Worm (Caenorhabditis elegans) whole organism, young adult: ENCODE data around the gene R05G9.5.

Source experiments
- B0019.2 ChIP-seq: fragments of 200-800 bp; sonication (Bioruptor generic); conservative IDR thresholded peaks from 2 replicates; pipeline ENCODE4 v1.3.6; 2022; ENCODE audit warnings: missing genetic modification reagents, missing genetic modification characterization, missing compliant biosample characterization
- B0035.1 ChIP-seq: sonication (generic microtip); optimal IDR thresholded peaks from 2 replicates; lab custom pipeline; 2016; ENCODE audit warnings: missing genetic modification characterization, mild to moderate bottlenecking, missing compliant biosample characterization, missing genotype, missing genetic modification reagents
- C17E4.6 ChIP-seq: fragments of 200-800 bp; sonication (Bioruptor generic); IDR thresholded peaks from 2 replicates; pipeline ENCODE4 v1.3.6; 2022; ENCODE audit warnings: missing genetic modification reagents, missing genetic modification characterization, missing compliant biosample characterization
- D2030.7 ChIP-seq: fragments of 200-800 bp; sonication (Bioruptor generic); IDR thresholded peaks from 2 replicates; pipeline ENCODE4 v1.3.6; 2022; ENCODE audit warnings: missing genetic modification reagents, missing genetic modification characterization, missing compliant biosample characterization
- F33H1.4 ChIP-seq: fragments of 200-800 bp; sonication (Bioruptor generic); IDR thresholded peaks from 2 replicates; pipeline ENCODE4 v1.3.6; 2022; ENCODE audit warnings: missing genetic modification reagents, missing genetic modification characterization, missing compliant biosample characterization
- F37B4.10 ChIP-seq: fragments of 200-800 bp; sonication (Bioruptor generic); IDR thresholded peaks from 2 replicates; pipeline ENCODE4 v1.3.6; 2022; ENCODE audit warnings: missing genetic modification characterization, missing compliant biosample characterization
- F52B5.7 ChIP-seq: sonication (generic microtip); optimal IDR thresholded peaks from 2 replicates; lab custom pipeline; 2016; ENCODE audit warnings: mild to moderate bottlenecking, missing genetic modification characterization, missing compliant biosample characterization
- Y53G8AR.9 ChIP-seq: fragments of 200-800 bp; sonication (Bioruptor generic); conservative IDR thresholded peaks from 2 replicates; pipeline ENCODE4 v1.3.6; 2022; ENCODE audit warnings: missing genetic modification reagents, missing genetic modification characterization, missing compliant biosample characterization
- Y79H2A.3 ChIP-seq: fragments of 200-800 bp; sonication (Bioruptor generic); conservative IDR thresholded peaks from 2 replicates; pipeline ENCODE4 v1.3.6; 2022; ENCODE audit warnings: missing genetic modification reagents, missing genetic modification characterization, missing compliant biosample characterization
- akir-1 ChIP-seq: fragments of 200-800 bp; sonication (Bioruptor generic); optimal IDR thresholded peaks from 2 replicates; lab custom pipeline; 2018; ENCODE audit warnings: mild to moderate bottlenecking, missing genetic modification characterization, moderate library complexity, missing compliant biosample characterization
- ama-1 ChIP-seq, 3 experiments: fragments of 150-350 bp in 1 of 3; sonication (generic microtip) in 2 of 3; optimal IDR thresholded peaks; 2 replicates each; lab custom pipeline; 2014 to 2018; ENCODE audit warnings: missing biosample characterization in 2 of 3, missing genetic modification characterization in 2 of 3, missing genetic modification reagents in 2 of 3
- attf-5 ChIP-seq: fragments of 200-800 bp; sonication (Bioruptor generic); optimal IDR thresholded peaks from 2 replicates; lab custom pipeline; 2018; ENCODE audit warnings: mild to moderate bottlenecking, missing genetic modification characterization, missing compliant biosample characterization
- cebp-1 ChIP-seq, 2 experiments: fragments of 200-800 bp in 1 of 2; sonication (Bioruptor generic) in 1 of 2; sonication (generic microtip) in 1 of 2; IDR thresholded peaks in 1 of 2; optimal IDR thresholded peaks in 1 of 2; 2 replicates each; pipeline versions ENCODE4 v1.3.6 to Lab custom; 2017 to 2022; ENCODE audit warnings: missing compliant biosample characterization in 2 of 2, missing genetic modification characterization in 2 of 2, mild to moderate bottlenecking in 1 of 2, missing genetic modification reagents in 1 of 2, moderate library complexity in 1 of 2
- ceh-100 ChIP-seq: fragments of 200-800 bp; sonication (Bioruptor generic); IDR thresholded peaks from 2 replicates; pipeline ENCODE4 v1.3.6; 2022; ENCODE audit warnings: missing genetic modification reagents, missing genetic modification characterization, missing compliant biosample characterization
- ceh-40 ChIP-seq: fragments of 200-800 bp; sonication (Bioruptor generic); IDR thresholded peaks from 2 replicates; pipeline ENCODE4 v1.3.6; 2022; ENCODE audit warnings: missing genetic modification characterization, missing compliant biosample characterization
- die-1 ChIP-seq: sonication (generic microtip); optimal IDR thresholded peaks from 2 replicates; lab custom pipeline; 2016; ENCODE audit warnings: missing genotype, mild to moderate bottlenecking, missing genetic modification characterization, missing compliant biosample characterization
- ekl-4 ChIP-seq: fragments of 200-800 bp; sonication (Bioruptor generic); IDR thresholded peaks from 2 replicates; pipeline ENCODE4 v1.3.6; 2022; ENCODE audit warnings: missing genetic modification reagents, missing genetic modification characterization, missing compliant biosample characterization
- hmg-1.2 ChIP-seq: fragments of 200-800 bp; sonication (Bioruptor generic); IDR thresholded peaks from 2 replicates; pipeline ENCODE4 v1.3.6; 2022; ENCODE audit warnings: missing genetic modification reagents, missing genetic modification characterization, missing compliant biosample characterization
- hmg-20 ChIP-seq: fragments of 200-800 bp; sonication (Bioruptor generic); IDR thresholded peaks from 2 replicates; pipeline ENCODE4 v1.3.6; 2022; ENCODE audit warnings: missing genetic modification reagents, missing genetic modification characterization, missing compliant biosample characterization
- let-526 ChIP-seq: fragments of 200-800 bp; sonication (Bioruptor generic); IDR thresholded peaks from 2 replicates; pipeline ENCODE4 v1.3.6; 2022; ENCODE audit warnings: missing genetic modification reagents, missing genetic modification characterization, missing compliant biosample characterization
- lin-54 ChIP-seq: fragments of 200-800 bp; sonication (Bioruptor generic); optimal IDR thresholded peaks from 2 replicates; lab custom pipeline; 2018; ENCODE audit warnings: mild to moderate bottlenecking, missing genetic modification characterization, missing compliant biosample characterization
- lir-1 ChIP-seq: fragments of 200-800 bp; sonication (Bioruptor generic); conservative IDR thresholded peaks from 2 replicates; pipeline ENCODE4 v1.3.6; 2022; ENCODE audit warnings: missing genetic modification reagents, missing genetic modification characterization, missing compliant biosample characterization
- lsl-1 ChIP-seq: fragments of 200-800 bp; sonication (Bioruptor generic); optimal IDR thresholded peaks from 2 replicates; lab custom pipeline; 2018; ENCODE audit warnings: mild to moderate bottlenecking, missing genetic modification characterization, moderate library complexity, missing compliant biosample characterization
- madf-3 ChIP-seq: fragments of 200-800 bp; sonication (Bioruptor generic); IDR thresholded peaks from 2 replicates; pipeline ENCODE4 v1.3.6; 2022; ENCODE audit warnings: missing genetic modification reagents, missing genetic modification characterization, missing compliant biosample characterization
- madf-6 ChIP-seq: fragments of 200-800 bp; sonication (Bioruptor generic); IDR thresholded peaks from 2 replicates; pipeline ENCODE4 v1.3.6; 2022; ENCODE audit warnings: missing genetic modification reagents, missing genetic modification characterization, missing compliant biosample characterization
- mes-4 ChIP-seq: sonication (generic microtip); optimal IDR thresholded peaks from 2 replicates; lab custom pipeline; 2016; ENCODE audit warnings: missing genotype, missing genetic modification characterization, missing compliant biosample characterization
- nfya-2 ChIP-seq: fragments of 200-800 bp; sonication (Bioruptor generic); IDR thresholded peaks from 2 replicates; pipeline ENCODE4 v1.3.6; 2022; ENCODE audit warnings: missing genetic modification reagents, missing genetic modification characterization, missing compliant biosample characterization
- nfyb-1 ChIP-seq: fragments of 200-800 bp; sonication (Bioruptor generic); IDR thresholded peaks from 2 replicates; pipeline ENCODE4 v1.3.6; 2022; ENCODE audit warnings: missing genetic modification reagents, missing genetic modification characterization, missing compliant biosample characterization
- nhr-179 ChIP-seq: sonication (generic microtip); optimal IDR thresholded peaks from 2 replicates; lab custom pipeline; 2016; ENCODE audit warnings: mild to moderate bottlenecking, missing genetic modification characterization, missing compliant biosample characterization
- nhr-27 ChIP-seq: fragments of 200-800 bp; sonication (Bioruptor generic); optimal IDR thresholded peaks from 2 replicates; lab custom pipeline; 2018; ENCODE audit warnings: mild to moderate bottlenecking, missing genetic modification characterization, moderate library complexity, missing compliant biosample characterization
- nhr-90 ChIP-seq: sonication (generic microtip); optimal IDR thresholded peaks from 2 replicates; lab custom pipeline; 2016; ENCODE audit warnings: missing genotype, mild to moderate bottlenecking, missing genetic modification characterization, missing compliant biosample characterization
- pha-4 ChIP-seq: fragments of 150-350 bp; sonication (generic microtip); optimal IDR thresholded peaks from 2 replicates; lab custom pipeline; 2014; ENCODE audit warnings: missing biosample characterization, missing genetic modification reagents, missing genetic modification characterization
- rec-8 ChIP-seq, 2 experiments: sonication (generic microtip); optimal IDR thresholded peaks; 2 replicates each; lab custom pipeline; 2016; ENCODE audit warnings: mild to moderate bottlenecking in 2 of 2, missing genetic modification characterization in 2 of 2, missing genetic modification reagents in 2 of 2, missing genotype in 2 of 2, missing biosample characterization in 1 of 2, missing compliant biosample characterization in 1 of 2, moderate library complexity in 1 of 2
- repo-1 ChIP-seq: sonication (generic microtip); optimal IDR thresholded peaks from 2 replicates; lab custom pipeline; 2017; ENCODE audit warnings: mild to moderate bottlenecking, missing genetic modification characterization, missing compliant biosample characterization
- rpc-1 ChIP-seq, 2 experiments: fragments of 150-350 bp in 1 of 2; sonication (generic microtip) in 1 of 2; optimal IDR thresholded peaks; 2 replicates each; lab custom pipeline; 2014 to 2018; ENCODE audit warnings: missing biosample characterization in 1 of 2, missing genetic modification characterization in 1 of 2, missing genetic modification reagents in 1 of 2, missing genotype in 1 of 2
- sdz-38 ChIP-seq: sonication (generic microtip); optimal IDR thresholded peaks from 2 replicates; lab custom pipeline; 2016; ENCODE audit warnings: missing genotype, missing genetic modification characterization, missing compliant biosample characterization
- sea-2 ChIP-seq: fragments of 200-800 bp; sonication (Bioruptor generic); IDR thresholded peaks from 2 replicates; pipeline ENCODE4 v1.3.6; 2022; ENCODE audit warnings: missing genetic modification characterization, missing compliant biosample characterization
- snpc-1.1 ChIP-seq: sonication (generic microtip); optimal IDR thresholded peaks from 2 replicates; lab custom pipeline; 2017; ENCODE audit warnings: missing genetic modification characterization, mild to moderate bottlenecking, missing compliant biosample characterization, antibody characterized with exemption, moderate library complexity, missing genotype, missing genetic modification reagents; ENCODE audit not compliant: insufficient read depth
- snpc-1.3 ChIP-seq: sonication (generic microtip); optimal IDR thresholded peaks from 2 replicates; lab custom pipeline; 2017; ENCODE audit warnings: missing genetic modification characterization, mild to moderate bottlenecking, missing compliant biosample characterization, antibody characterized with exemption, moderate library complexity, missing genotype, missing genetic modification reagents; ENCODE audit not compliant: insufficient read depth
- snpc-4 ChIP-seq, 5 experiments: fragments of 150-350 bp in 1 of 5; sonication (generic microtip) in 4 of 5; optimal IDR thresholded peaks; 2 replicates each; lab custom pipeline; 2014 to 2018; ENCODE audit warnings: missing genetic modification characterization in 5 of 5, missing biosample characterization in 3 of 5, antibody characterized with exemption in 2 of 5, mild to moderate bottlenecking in 2 of 5, missing compliant biosample characterization in 2 of 5, missing genotype in 2 of 5, moderate library complexity in 2 of 5, missing genetic modification reagents in 1 of 5
- tbx-9 ChIP-seq: sonication (generic microtip); optimal IDR thresholded peaks from 2 replicates; lab custom pipeline; 2016; ENCODE audit warnings: borderline replicate concordance, missing genetic modification characterization, inconsistent platforms, missing compliant biosample characterization
- unc-130 ChIP-seq: sonication (generic microtip); optimal IDR thresholded peaks from 2 replicates; lab custom pipeline; 2016; ENCODE audit warnings: missing genetic modification reagents, missing genetic modification characterization, missing compliant biosample characterization
- unc-62 ChIP-seq: fragments of 150-350 bp; optimal IDR thresholded peaks from 2 replicates; lab custom pipeline; 2014; ENCODE audit warnings: missing biosample characterization, missing genetic modification reagents, missing genetic modification characterization
- ztf-25 ChIP-seq: fragments of 200-800 bp; sonication (Bioruptor generic); IDR thresholded peaks from 2 replicates; pipeline ENCODE4 v1.3.6; 2022; ENCODE audit warnings: missing genetic modification reagents, missing genetic modification characterization, missing compliant biosample characterization
- ztf-3 ChIP-seq: fragments of 200-800 bp; sonication (Bioruptor generic); optimal IDR thresholded peaks from 2 replicates; lab custom pipeline; 2018; ENCODE audit warnings: mild to moderate bottlenecking, missing genetic modification characterization, missing compliant biosample characterization

The R05G9.5 gene

DNA sequence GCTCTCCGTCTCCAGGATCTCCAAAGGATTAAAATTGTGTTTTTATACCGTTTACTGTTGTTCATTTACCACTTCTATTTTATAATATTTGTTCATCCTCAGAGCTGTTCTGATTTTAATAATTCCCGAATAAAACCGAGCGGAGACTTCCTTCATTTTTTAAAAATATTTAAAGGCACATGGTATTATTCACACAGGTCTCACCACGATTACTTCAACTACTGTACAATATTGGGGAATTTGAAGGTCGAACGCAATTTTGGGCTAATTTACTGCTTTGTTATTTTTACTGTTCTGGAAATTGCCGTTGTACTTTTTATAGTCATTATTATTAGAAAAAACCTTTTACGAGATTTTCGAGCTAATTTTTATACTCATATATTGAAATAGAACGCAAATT is 8.9 kb downstream of the R05G9.5 start (continued):
- TF ChIP-seq nhr-90 (no peak), unc-130 (GFP tag; lab: Kevin White, UChicago) (peak; percentile 59), lsl-1 (GFP tag; lab: Kevin White, UChicago) (peak; percentile 79), repo-1 (peak; percentile 23), madf-6 (GFP tag; lab: Robert Waterston, UW) (peak; percentile 86), snpc-1.3 (tag; lab: Kevin White, UChicago) (peak; percentile 82), F52B5.7 (no peak), snpc-4 (GFP tag; optimal IDR thresholded peaks at IDR 0.05; lab: Kevin White, UChicago) (no peak), snpc-4 (tag; optimal IDR thresholded peaks at IDR 0.05; lab: Kevin White, UChicago) (no peak), ceh-100 (peak; percentile 49), snpc-1.1 (tag; lab: Kevin White, UChicago) (peak; percentile 21), pha-4 (no peak), D2030.7 (GFP tag; lab: Robert Waterston, UW) (peak; percentile 73), rec-8 (tag; optimal IDR thresholded peaks at IDR 0.05; lab: Kevin White, UChicago) (no peak), sea-2 (GFP tag; lab: Robert Waterston, UW) (no peak), hmg-20 (GFP tag; lab: Robert Waterston, UW) (no peak), ekl-4 (GFP tag; lab: Robert Waterston, UW) (peak; percentile 84), tbx-9 (no peak), ceh-40 (GFP tag; lab: Robert Waterston, UW) (0 out of 2 replicates have a peak, but pooled peaks have one; percentile 74), cebp-1 (GFP tag; IDR thresholded peaks at IDR 0.05; lab: Robert Waterston, UW) (0 out of 2 replicates have a peak, but pooled peaks have one; percentile 18), cebp-1 (tag; optimal IDR thresholded peaks at IDR 0.05; lab: Kevin White, UChicago) (peak; percentile 50), Y79H2A.3 (GFP tag; lab: Robert Waterston, UW) (peak; percentile 89), lir-1 (GFP tag; lab: Robert Waterston, UW) (no peak), B0019.2 (GFP tag; lab: Robert Waterston, UW) (peak; percentile 44; the same call in 1 of the 2 replicates), ztf-25 (0 out of 2 replicates have a peak, but pooled peaks have one; percentile 37), let-526 (GFP tag; lab: Robert Waterston, UW) (no peak), lin-54 (GFP tag; lab: Kevin White, UChicago) (peak; percentile 69), Y53G8AR.9 (GFP tag; lab: Robert Waterston, UW) (peak; percentile 75)

DNA sequence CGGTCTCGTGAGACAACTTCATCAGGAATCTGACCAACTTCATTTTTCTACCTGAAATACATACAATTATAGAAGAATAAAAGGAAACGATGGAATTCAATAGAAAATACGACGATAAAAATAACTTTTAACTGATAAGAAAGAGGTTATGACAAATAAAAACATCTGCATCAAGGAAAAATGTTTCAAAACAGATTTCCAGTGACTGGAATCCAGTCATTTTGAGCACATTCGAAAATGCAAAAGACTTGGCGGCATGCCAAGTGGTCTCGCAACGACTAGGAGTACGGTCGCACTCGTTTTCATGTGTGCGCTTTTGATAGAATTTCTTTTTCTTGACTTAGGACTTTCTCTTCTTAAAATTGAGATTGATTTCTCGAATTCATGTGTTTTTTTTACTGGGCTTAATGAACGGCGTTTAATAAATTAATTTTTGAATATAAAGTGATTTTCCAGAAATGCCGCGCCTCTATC is 10.3 kb downstream of the R05G9.5 start, which contains the start of the genes snr-3 and rsp-5:
Gene snr-3, minus strand, starts transcription at position 51 of the 474 bp plus-strand sequence.
Gene rsp-5, plus strand, starts transcription at position 455 of the 474 bp plus-strand sequence.
- TF ChIP-seq nhr-27 (tag; lab: Kevin White, UChicago) (no peak), ztf-3 (no peak), F37B4.10 (GFP tag; lab: Robert Waterston, UW) (no peak), snpc-1.1 (tag; lab: Kevin White, UChicago) (peak; percentile 47), D2030.7 (GFP tag; lab: Robert Waterston, UW) (peak; percentile 62), madf-3 (0 out of 2 replicates have a peak, but pooled peaks have one; percentile 51), B0035.1 (tag; lab: Kevin White, UChicago) (no peak), rpc-1 (optimal IDR thresholded peaks at IDR 0.05; lab: Kevin White, UChicago) (no peak), rpc-1 (tag; optimal IDR thresholded peaks at IDR 0.05; lab: Kevin White, UChicago) (no peak), ceh-100 (0 out of 2 replicates have a peak, but pooled peaks have one; percentile 28), C17E4.6 (GFP tag; lab: Robert Waterston, UW) (no peak), nfya-2 (GFP tag; lab: Robert Waterston, UW) (no peak), F33H1.4 (GFP tag; lab: Robert Waterston, UW) (peak; percentile 97), attf-5 (no peak), sdz-38 (no peak), ama-1 (optimal IDR thresholded peaks at IDR 0.05; lab: Kevin White, UChicago) (no peak), ama-1 (GFP tag; optimal IDR thresholded peaks at IDR 0.05; lab: Kevin White, UChicago) (no peak), hmg-1.2 (GFP tag; lab: Robert Waterston, UW) (peak; percentile 45; the same call in 1 of the 2 replicates), die-1 (no peak), unc-62 (GFP tag; lab: Kevin White, UChicago) (no peak), mes-4 (tag; lab: Kevin White, UChicago) (no peak), nfyb-1 (GFP tag; lab: Robert Waterston, UW) (peak; percentile 71), nhr-179 (tag; lab: Kevin White, UChicago) (no peak), lin-54 (GFP tag; lab: Kevin White, UChicago) (peak; percentile 70), akir-1 (GFP tag; lab: Kevin White, UChicago) (no peak)
